Worm (Caenorhabditis elegans): ENCODE measurements around the gene fbxa-99.

Gene fbxa-99

DNA sequence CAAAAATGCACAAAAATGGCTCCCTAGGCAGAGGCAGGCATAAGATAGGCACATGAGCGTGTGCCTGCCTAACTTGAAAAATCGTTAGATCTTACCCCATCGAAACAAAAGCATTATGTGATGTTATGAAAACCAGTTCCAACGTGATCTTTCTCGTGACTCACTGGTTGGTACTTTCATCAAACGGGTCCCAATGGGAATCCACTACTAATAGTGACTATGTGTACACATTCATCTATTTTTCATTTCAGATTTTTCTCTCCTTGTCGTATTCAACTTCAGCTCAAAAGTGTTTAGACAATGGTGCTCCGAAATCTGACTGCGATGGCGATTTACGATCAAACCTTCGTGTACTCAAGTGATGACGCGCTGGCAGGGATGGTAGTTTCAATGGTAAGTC is 35.0 kb upstream of the fbxa-99 start, which contains the start of gene srx-43:
srx-43 (plus strand) TSS at position 301 of the 400 bp plus-strand sequence.
- TF ChIP-seq ceh-2 (tag; optimal IDR thresholded peaks at IDR 0.05) (no peak), ama-1 (optimal IDR thresholded peaks at IDR 0.05) (no peak), lin-11 (tag; optimal IDR thresholded peaks at IDR 0.05) (no peak), tbx-7 (tag; optimal IDR thresholded peaks at IDR 0.05) (no peak), dve-1 (tag; optimal IDR thresholded peaks at IDR 0.05) (no peak), ceh-18 (tag; optimal IDR thresholded peaks at IDR 0.05) (no peak), ceh-6 (GFP tag; optimal IDR thresholded peaks at IDR 0.05) (no peak), K09A11.1 (tag; optimal IDR thresholded peaks at IDR 0.05; ENCODE audit: insufficient read depth) (no peak), nfya-1 (tag; optimal IDR thresholded peaks at IDR 0.05) (no peak), ceh-22 (tag; optimal IDR thresholded peaks at IDR 0.05) (no peak), unc-42 (tag; optimal IDR thresholded peaks at IDR 0.05) (no peak), che-1 (tag; optimal IDR thresholded peaks at IDR 0.05) (no peak), C38D4.7 (GFP tag; optimal IDR thresholded peaks at IDR 0.05) (no peak), nhr-232 (tag; optimal IDR thresholded peaks at IDR 0.05) (no peak), zip-5 (tag; optimal IDR thresholded peaks at IDR 0.05) (no peak)

DNA sequence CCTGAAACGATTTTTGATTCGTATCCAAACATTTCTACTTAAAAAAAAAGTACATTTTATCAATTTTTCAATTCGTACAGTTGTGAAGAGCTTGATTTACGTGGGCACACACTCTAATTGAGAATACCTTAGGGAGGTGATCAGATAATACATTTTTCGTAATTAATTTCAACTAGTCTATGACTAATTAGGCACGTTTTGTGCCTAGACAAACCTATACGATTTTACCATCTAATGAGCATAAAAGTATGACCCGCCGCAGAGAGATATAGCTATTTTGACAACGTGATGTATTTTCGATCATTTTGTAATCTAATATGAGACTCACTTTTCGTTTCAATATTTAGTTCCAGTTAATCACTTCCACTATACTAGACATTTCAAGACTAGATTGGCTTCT is 34.3 kb upstream of the fbxa-99 start:
- no peak for TF ChIP-seq ama-1 (optimal IDR thresholded peaks at IDR 0.05)
- no peak for TF ChIP-seq lin-11 (tag; optimal IDR thresholded peaks at IDR 0.05)

DNA sequence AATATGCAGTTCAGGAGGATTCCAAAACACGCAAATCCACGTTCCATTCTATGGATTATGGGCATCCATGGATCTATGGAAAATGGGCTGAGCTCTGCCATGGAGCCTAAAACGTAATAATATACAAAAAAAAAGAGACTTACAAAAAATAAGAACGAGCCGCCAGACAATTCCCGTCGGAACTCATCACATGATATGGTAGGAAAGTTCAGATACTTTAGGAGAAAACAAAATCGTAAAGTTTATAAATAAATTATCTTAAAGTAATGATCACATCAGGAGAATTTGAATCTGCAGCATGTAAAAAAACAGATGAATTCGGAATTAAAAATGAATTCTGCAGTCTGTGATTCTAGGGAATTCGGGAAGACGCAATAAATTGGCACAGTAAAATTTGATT is 33.0 kb upstream of the fbxa-99 start, which contains the start of gene str-232:
str-232 (minus strand) TSS at position 101 of the 400 bp plus-strand sequence.
- TF ChIP-seq ahr-1 (tag; optimal IDR thresholded peaks at IDR 0.05): no peak

DNA sequence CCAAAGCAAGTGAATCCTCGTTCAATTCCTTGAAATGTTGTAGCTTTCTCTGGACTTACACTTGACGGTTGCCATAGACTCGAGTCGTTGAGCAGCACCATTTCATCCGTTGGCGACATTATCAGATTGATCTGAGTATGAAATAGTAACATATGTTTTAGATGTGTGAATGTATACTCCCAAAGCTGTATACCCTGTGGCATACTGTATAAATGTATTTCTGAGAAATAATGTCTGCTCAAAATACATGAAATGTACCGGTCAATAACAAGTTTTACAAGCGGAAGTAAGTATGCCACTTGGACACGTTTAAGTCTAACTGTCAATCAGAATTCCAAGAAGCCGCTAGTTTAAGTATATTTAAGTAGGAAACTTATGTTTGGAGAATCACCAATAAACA is 26.9 kb upstream of the fbxa-99 start, which contains the start of gene str-233:
str-233 (minus strand) TSS at position 101 of the 400 bp plus-strand sequence.
- no peak for TF ChIP-seq ttx-3 (tag; optimal IDR thresholded peaks at IDR 0.05)
- no peak for TF ChIP-seq F13H6.1 (tag; optimal IDR thresholded peaks at IDR 0.05)
- no peak for TF ChIP-seq pax-1 (tag; optimal IDR thresholded peaks at IDR 0.05)
- TF ChIP-seq zip-5 (tag; optimal IDR thresholded peaks at IDR 0.05): no peak
- TF ChIP-seq nfya-1 (tag; optimal IDR thresholded peaks at IDR 0.05): no peak
- no peak for TF ChIP-seq ceh-48 (tag; optimal IDR thresholded peaks at IDR 0.05)
- TF ChIP-seq ztf-16 (tag; optimal IDR thresholded peaks at IDR 0.05): no peak

DNA sequence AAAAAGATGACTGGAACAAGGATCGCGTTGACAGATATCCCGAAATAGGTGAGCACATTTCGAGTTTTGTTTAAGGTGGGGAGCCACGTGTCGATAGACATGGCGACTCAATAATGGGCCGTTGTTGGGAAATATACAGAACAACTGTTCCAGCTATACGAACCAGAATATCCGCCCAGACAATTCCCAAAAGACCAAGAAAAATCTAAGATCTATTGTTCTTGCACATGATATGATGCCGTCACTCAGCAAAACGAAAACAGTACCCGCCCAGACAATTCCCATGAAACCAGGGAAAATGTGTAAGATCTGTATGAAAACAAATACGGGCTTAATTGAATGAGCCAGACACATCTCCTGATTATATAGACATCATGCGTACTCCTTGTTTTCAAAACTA is 24.9 kb upstream of the fbxa-99 start, which contains the start of gene str-231:
str-231 (minus strand) TSS at position 101 of the 400 bp plus-strand sequence.
- no peak for TF ChIP-seq ceh-9 (tag; optimal IDR thresholded peaks at IDR 0.05)
- TF ChIP-seq pag-3 (tag; optimal IDR thresholded peaks at IDR 0.05; ENCODE audit: borderline replicate concordance): no peak
- no peak for TF ChIP-seq ceh-18 (tag; optimal IDR thresholded peaks at IDR 0.05)
- no peak for TF ChIP-seq eyg-1 (tag; optimal IDR thresholded peaks at IDR 0.05)
- no peak for TF ChIP-seq madf-2 (tag; optimal IDR thresholded peaks at IDR 0.05)
- TF ChIP-seq nfya-1 (tag; optimal IDR thresholded peaks at IDR 0.05): no peak
- TF ChIP-seq ceh-34 (tag; optimal IDR thresholded peaks at IDR 0.05): no peak
- no peak for TF ChIP-seq ceh-31 (tag; optimal IDR thresholded peaks at IDR 0.05)
- TF ChIP-seq K09A11.1 (tag; optimal IDR thresholded peaks at IDR 0.05; ENCODE audit: insufficient read depth): no peak
- TF ChIP-seq npax-4 (tag; optimal IDR thresholded peaks at IDR 0.05): no peak
- no peak for TF ChIP-seq ttx-3 (tag; optimal IDR thresholded peaks at IDR 0.05)
- no peak for TF ChIP-seq dve-1 (tag; optimal IDR thresholded peaks at IDR 0.05)
- no peak for TF ChIP-seq mec-3 (tag; optimal IDR thresholded peaks at IDR 0.05; ENCODE audit: borderline replicate concordance)
- no peak for TF ChIP-seq ceh-24 (tag; optimal IDR thresholded peaks at IDR 0.05)
- TF ChIP-seq tbx-7 (tag; optimal IDR thresholded peaks at IDR 0.05): no peak
- no peak for TF ChIP-seq K02D7.2 (tag; optimal IDR thresholded peaks at IDR 0.05)
- TF ChIP-seq fkh-10 (GFP tag; optimal IDR thresholded peaks at IDR 0.05): no peak
- TF ChIP-seq ets-4 (tag; optimal IDR thresholded peaks at IDR 0.05): no peak
- TF ChIP-seq ceh-2 (tag; optimal IDR thresholded peaks at IDR 0.05): no peak

DNA sequence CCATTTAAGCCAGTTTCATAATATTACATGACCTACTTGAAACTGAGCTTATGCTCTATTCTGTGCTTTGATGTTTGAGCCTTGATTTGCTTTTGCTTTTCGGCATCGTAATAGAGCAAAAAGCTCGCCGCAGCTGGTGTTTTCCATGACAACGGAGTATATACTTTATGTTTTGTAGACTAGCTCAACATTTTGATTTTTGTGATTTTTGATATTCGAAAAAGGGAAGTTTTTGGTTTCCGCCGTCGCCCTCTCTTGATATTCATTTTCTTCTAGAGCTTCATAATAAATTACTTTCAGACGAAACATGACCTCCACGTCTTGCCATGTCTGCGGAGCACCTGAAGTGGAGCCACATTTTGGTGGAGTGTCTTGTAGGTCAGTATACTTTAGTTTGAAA is 19.6 kb upstream of the fbxa-99 start, which contains the start of gene nhr-63:
nhr-63 (plus strand) TSS at position 301 of the 400 bp plus-strand sequence.
- TF ChIP-seq ztf-16 (tag; optimal IDR thresholded peaks at IDR 0.05) (no peak), dmd-4 (tag; optimal IDR thresholded peaks at IDR 0.05; ENCODE audit: borderline replicate concordance) (no peak), fax-1 (tag; optimal IDR thresholded peaks at IDR 0.05) (no peak), pax-1 (tag; optimal IDR thresholded peaks at IDR 0.05) (no peak), hlh-30 (tag; optimal IDR thresholded peaks at IDR 0.05; ENCODE audit: insufficient read depth) (no peak), unc-55 (GFP tag; optimal IDR thresholded peaks at IDR 0.05) (no peak), C08G9.2 (tag; optimal IDR thresholded peaks at IDR 0.05) (no peak)

Measured in whole organism, late embryonic.